Fruit fly (Drosophila melanogaster): Measurements from ENCODE around the gene CG17261.

Gene CG17261

DNA sequence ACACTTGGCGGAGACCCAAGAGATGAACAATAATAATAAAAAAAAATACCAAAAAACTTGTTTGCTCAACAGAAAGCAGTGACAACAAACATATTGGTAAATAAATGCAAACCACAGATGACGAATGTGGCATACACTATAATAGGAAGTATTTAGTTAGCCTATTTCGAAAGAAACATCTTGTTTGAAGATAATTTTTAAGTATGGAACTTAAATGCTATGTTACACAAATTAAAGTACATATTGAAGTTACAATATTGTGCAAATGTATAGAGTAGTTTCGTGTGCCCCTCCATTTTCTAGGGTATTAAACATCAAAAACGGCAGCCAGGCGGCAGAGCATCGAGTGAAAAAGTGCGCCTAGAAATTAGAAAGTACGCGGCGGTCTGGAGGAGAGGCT lies 39.0 kb upstream of the CG17261 start (continued):
- TF ChIP-seq CG14014 (GFP tag; IDR thresholded peaks at IDR 0.05) (peak; percentile 8; the same call in 1 of the 2 replicates), inv (GFP tag; IDR thresholded peaks at IDR 0.05; ENCODE audit: partially characterized antibody) (no peak), Fer3 (tag; optimal IDR thresholded peaks at IDR 0.05) (peak; percentile 33), fd64A (GFP tag; optimal IDR thresholded peaks at IDR 0.05) (peak; percentile 52), CG7372 (GFP tag; IDR thresholded peaks at IDR 0.05) (no peak), CG33557 (GFP tag; optimal IDR thresholded peaks at IDR 0.05) (no peak), corto (GFP tag; optimal IDR thresholded peaks at IDR 0.05) (no peak), nerfin-2 (GFP tag; IDR thresholded peaks at IDR 0.05; ENCODE audit: partially characterized antibody) (no peak), org-1 (GFP tag; optimal IDR thresholded peaks at IDR 0.05) (peak; percentile 8), CG30403 (GFP tag; optimal IDR thresholded peaks at IDR 0.05) (peak; percentile 24), CG3281 (GFP tag; optimal IDR thresholded peaks at IDR 0.05) (no peak), CG14965 (GFP tag; optimal IDR thresholded peaks at IDR 0.05; ENCODE audit: borderline replicate concordance) (no peak), CG13296 (GFP tag; optimal IDR thresholded peaks at IDR 0.05) (peak; percentile 5), HLH4C (GFP tag; IDR thresholded peaks at IDR 0.05; ENCODE audit: partially characterized antibody) (no peak), CG6813 (GFP tag; optimal IDR thresholded peaks at IDR 0.05) (peak; percentile 23), CG18619 (GFP tag; optimal IDR thresholded peaks at IDR 0.05) (peak; percentile 13), CG15269 (tag; optimal IDR thresholded peaks at IDR 0.05) (peak; percentile 59), Deaf1 (tag; optimal IDR thresholded peaks at IDR 0.05) (no peak), Dip3 (GFP tag; optimal IDR thresholded peaks at IDR 0.05) (no peak), seq (GFP tag; IDR thresholded peaks at IDR 0.05) (0 out of 2 replicates have a peak, but pooled peaks have one; percentile 20), hbn (GFP tag; IDR thresholded peaks at IDR 0.05; ENCODE audit: partially characterized antibody) (no peak), CG8924 (tag; optimal IDR thresholded peaks at IDR 0.05) (peak; percentile 65), CG11723 (GFP tag; optimal IDR thresholded peaks at IDR 0.05) (peak; percentile 20), CG13424 (tag; optimal IDR thresholded peaks at IDR 0.05) (peak; percentile 64), croc (GFP tag; conservative IDR thresholded peaks at IDR 0.05) (no peak), CG4854 (GFP tag; optimal IDR thresholded peaks at IDR 0.05) (no peak), ase (GFP tag; IDR thresholded peaks at IDR 0.05) (no peak), otp (GFP tag; IDR thresholded peaks at IDR 0.05) (peak; percentile 58; the same call in 1 of the 3 replicates), CG5953 (GFP tag; IDR thresholded peaks at IDR 0.05) (peak; percentile 62), CG11560 (tag; IDR thresholded peaks at IDR 0.05) (no peak), CG31441 (GFP tag; IDR thresholded peaks at IDR 0.05) (peak; percentile 67), pita (GFP tag; optimal IDR thresholded peaks at IDR 0.05) (no peak), BEAF-32 (GFP tag; optimal IDR thresholded peaks at IDR 0.05) (no peak), btn (GFP tag; optimal IDR thresholded peaks at IDR 0.05) (peak; percentile 30), gsb-n (tag; optimal IDR thresholded peaks at IDR 0.05) (peak; percentile 62), CG15479 (GFP tag; optimal IDR thresholded peaks at IDR 0.05) (no peak), CG18011 (GFP tag; optimal IDR thresholded peaks at IDR 0.05) (no peak), jumu (GFP tag; optimal IDR thresholded peaks at IDR 0.05) (no peak), sisA (GFP tag; IDR thresholded peaks at IDR 0.05) (peak; percentile 29; the same call in 1 of the 2 replicates), E2f1 (GFP tag; IDR thresholded peaks at IDR 0.05) (peak; percentile 42; the same call in 1 of the 2 replicates), CG17186 (GFP tag; optimal IDR thresholded peaks at IDR 0.05) (peak; percentile 2), D (optimal IDR thresholded peaks at IDR 0.05) (no peak), D (GFP tag; optimal IDR thresholded peaks at IDR 0.05) (peak; percentile 57), Mes4 (GFP tag; optimal IDR thresholded peaks at IDR 0.05) (no peak), Dbx (GFP tag; IDR thresholded peaks at IDR 0.05) (no peak), TFAM (GFP tag; optimal IDR thresholded peaks at IDR 0.05) (no peak), CG17829 (tag; optimal IDR thresholded peaks at IDR 0.05) (peak; percentile 27), CG1603 (tag; optimal IDR thresholded peaks at IDR 0.05) (peak; percentile 76), shn (GFP tag; optimal IDR thresholded peaks at IDR 0.05) (no peak), CG13624 (GFP tag; optimal IDR thresholded peaks at IDR 0.05) (no peak), CG10565 (GFP tag; optimal IDR thresholded peaks at IDR 0.05) (no peak)
